Fruit fly (Drosophila melanogaster) whole organism, embryonic: ENCODE measurements around the gene CG17224.

ENCODE experiments used
- Atf3 ChIP-seq: fragments of 200-800 bp; sonication (Bioruptor generic); optimal IDR thresholded peaks from 3 replicates; lab custom pipeline; 2016; ENCODE audit warnings: missing biosample characterization, missing genetic modification characterization
- Awh ChIP-seq: fragments of 200-800 bp; sonication (Bioruptor generic); IDR thresholded peaks from 2 replicates; pipeline ENCODE4, ENCODE4 v1.3.6; 2022; ENCODE audit warnings: missing biosample characterization, missing genetic modification characterization
- BEAF-32 ChIP-seq: fragments of 200-800 bp; sonication (Bioruptor generic); optimal IDR thresholded peaks from 3 replicates; lab custom pipeline; 2017; ENCODE audit warnings: missing biosample characterization, missing genetic modification characterization, mild to moderate bottlenecking, moderate library complexity, missing genetic modification reagents
- CG10209 ChIP-seq: fragments of 200-800 bp; sonication (Bioruptor generic); optimal IDR thresholded peaks from 3 replicates; lab custom pipeline; 2017; ENCODE audit warnings: missing biosample characterization, mild to moderate bottlenecking, missing genetic modification characterization, missing genetic modification reagents
- CG10431 ChIP-seq: fragments of 200-800 bp; sonication (Bioruptor generic); optimal IDR thresholded peaks from 3 replicates; lab custom pipeline; 2018; ENCODE audit warnings: missing biosample characterization, mild to moderate bottlenecking, missing genetic modification characterization
- CG11398 ChIP-seq: fragments of 200-800 bp; sonication (Bioruptor generic); optimal IDR thresholded peaks from 2 replicates; lab custom pipeline; 2016; ENCODE audit warnings: missing biosample characterization, missing genetic modification characterization
- CG12071 ChIP-seq: fragments of 200-800 bp; sonication (Bioruptor generic); optimal IDR thresholded peaks from 3 replicates; lab custom pipeline; 2018; ENCODE audit warnings: missing biosample characterization, mild to moderate bottlenecking, missing genetic modification characterization
- CG15514 ChIP-seq: fragments of 200-800 bp; sonication (Bioruptor generic); optimal IDR thresholded peaks from 3 replicates; lab custom pipeline; 2017; ENCODE audit warnings: missing biosample characterization, missing genetic modification characterization, mild to moderate bottlenecking, moderate library complexity, missing genetic modification reagents
- CG17186 ChIP-seq: fragments of 200-800 bp; sonication (Bioruptor generic); optimal IDR thresholded peaks from 3 replicates; lab custom pipeline; 2017; ENCODE audit warnings: missing biosample characterization, missing genetic modification reagents, missing genetic modification characterization
- CG17359 ChIP-seq: fragments of 200-800 bp; sonication (Bioruptor generic); optimal IDR thresholded peaks from 3 replicates; lab custom pipeline; 2018; ENCODE audit warnings: missing biosample characterization, mild to moderate bottlenecking, missing genetic modification characterization, moderate library complexity
- CG18011 ChIP-seq: fragments of 200-800 bp; sonication (Bioruptor generic); optimal IDR thresholded peaks from 2 replicates; lab custom pipeline; 2017; ENCODE audit warnings: missing biosample characterization, missing genetic modification characterization, mild to moderate bottlenecking, moderate library complexity, missing genotype
- CG2202 ChIP-seq: fragments of 200-800 bp; sonication (Bioruptor generic); optimal IDR thresholded peaks from 2 replicates; lab custom pipeline; 2018; ENCODE audit warnings: missing biosample characterization, mild to moderate bottlenecking, missing genetic modification characterization
- CG3281 ChIP-seq: fragments of 200-800 bp; sonication (Bioruptor generic); optimal IDR thresholded peaks from 3 replicates; lab custom pipeline; 2017; ENCODE audit warnings: missing biosample characterization, mild to moderate bottlenecking, missing genetic modification characterization
- CG3995 ChIP-seq: fragments of 200-800 bp; sonication (Bioruptor generic); optimal IDR thresholded peaks from 3 replicates; lab custom pipeline; 2016; ENCODE audit warnings: missing biosample characterization, missing genetic modification characterization
- CG42726 ChIP-seq: fragments of 200-800 bp; sonication (Bioruptor generic); IDR thresholded peaks from 2 replicates; pipeline ENCODE4 v1.3.6; 2022; ENCODE audit warnings: missing biosample characterization, missing genetic modification characterization; ENCODE audit not compliant: partially characterized antibody
- CG4404 ChIP-seq: fragments of 200-800 bp; sonication (Bioruptor generic); IDR thresholded peaks from 2 replicates; pipeline ENCODE4 v1.3.6; 2022; ENCODE audit warnings: missing biosample characterization, missing genetic modification characterization
- CG6254 ChIP-seq: fragments of 200-800 bp; sonication (Bioruptor generic); optimal IDR thresholded peaks from 3 replicates; lab custom pipeline; 2017; ENCODE audit warnings: mild to moderate bottlenecking, missing biosample characterization, missing genetic modification reagents, missing genetic modification characterization
- CG6654 ChIP-seq: fragments of 200-800 bp; sonication (Bioruptor generic); optimal IDR thresholded peaks from 2 replicates; lab custom pipeline; 2017; ENCODE audit warnings: missing biosample characterization, mild to moderate bottlenecking, missing genetic modification characterization
- CG6689 ChIP-seq: fragments of 200-800 bp; sonication (Bioruptor generic); IDR thresholded peaks from 2 replicates; pipeline ENCODE4 v1.3.6; 2022; ENCODE audit warnings: missing biosample characterization, missing genetic modification characterization
- CG7271 ChIP-seq: fragments of 200-800 bp; sonication (Bioruptor generic); optimal IDR thresholded peaks from 2 replicates; lab custom pipeline; 2018; ENCODE audit warnings: missing biosample characterization, mild to moderate bottlenecking, missing genetic modification characterization, moderate library complexity
- CG9727 ChIP-seq: fragments of 200-800 bp; sonication (Bioruptor generic); optimal IDR thresholded peaks from 3 replicates; lab custom pipeline; 2017; ENCODE audit warnings: missing biosample characterization, mild to moderate bottlenecking, missing genetic modification characterization
- Chrac-16 ChIP-seq: fragments of 200-800 bp; sonication (Bioruptor generic); optimal IDR thresholded peaks from 3 replicates; lab custom pipeline; 2016; ENCODE audit warnings: missing biosample characterization, missing genetic modification characterization
- CrebB ChIP-seq: fragments of 200-800 bp; sonication (Bioruptor generic); optimal IDR thresholded peaks from 3 replicates; lab custom pipeline; 2018; ENCODE audit warnings: missing biosample characterization, mild to moderate bottlenecking, missing genetic modification characterization
- Deaf1 ChIP-seq: fragments of 200-800 bp; optimal IDR thresholded peaks from 3 replicates; lab custom pipeline; 2019; ENCODE audit warnings: missing biosample characterization, mild to moderate bottlenecking, missing genetic modification characterization, moderate library complexity
- Dref ChIP-seq: fragments of 200-800 bp; sonication (Bioruptor generic); IDR thresholded peaks from 2 replicates; pipeline ENCODE4 v1.3.6; 2022; ENCODE audit warnings: missing biosample characterization, missing genetic modification characterization
- Fer1 ChIP-seq: fragments of 200-800 bp; sonication (Bioruptor generic); optimal IDR thresholded peaks from 2 replicates; lab custom pipeline; 2017; ENCODE audit warnings: missing biosample characterization, mild to moderate bottlenecking, missing genetic modification characterization
- Fer2 ChIP-seq: fragments of 200-800 bp; sonication (Bioruptor generic); optimal IDR thresholded peaks from 2 replicates; lab custom pipeline; 2018; ENCODE audit warnings: missing biosample characterization, mild to moderate bottlenecking, missing genetic modification characterization, moderate library complexity
- HLH4C ChIP-seq: fragments of 200-800 bp; sonication (Bioruptor generic); IDR thresholded peaks from 3 replicates; pipeline ENCODE4 v1.3.6; 2022; ENCODE audit warnings: missing biosample characterization, missing genetic modification characterization; ENCODE audit not compliant: partially characterized antibody
- Mrtf ChIP-seq: fragments of 200-800 bp; sonication (Bioruptor generic); IDR thresholded peaks from 3 replicates; pipeline ENCODE4 v1.3.6; 2022; ENCODE audit warnings: missing biosample characterization, missing genetic modification characterization
- Neu2 ChIP-seq: fragments of 200-800 bp; sonication (Bioruptor generic); optimal IDR thresholded peaks from 3 replicates; lab custom pipeline; 2016; ENCODE audit warnings: missing biosample characterization, missing genetic modification characterization, borderline replicate concordance
- Six4 ChIP-seq: fragments of 200-800 bp; sonication (Bioruptor generic); optimal IDR thresholded peaks from 2 replicates; lab custom pipeline; 2016; ENCODE audit warnings: missing biosample characterization, missing genetic modification characterization
- Xrp1 ChIP-seq: fragments of 200-800 bp; sonication (Bioruptor generic); IDR thresholded peaks from 2 replicates; pipeline ENCODE4 v1.3.6; 2022; ENCODE audit warnings: missing biosample characterization, missing genetic modification characterization
- ash1 ChIP-seq: fragments of 200-800 bp; sonication (Bioruptor generic); optimal IDR thresholded peaks from 2 replicates; lab custom pipeline; 2018; ENCODE audit warnings: missing biosample characterization, mild to moderate bottlenecking, missing genetic modification characterization
- ato ChIP-seq: fragments of 200-800 bp; sonication (Bioruptor generic); IDR thresholded peaks from 2 replicates; pipeline ENCODE4 v1.3.6; 2022; ENCODE audit warnings: missing biosample characterization, missing genetic modification characterization; ENCODE audit not compliant: partially characterized antibody
- bowl ChIP-seq: fragments of 200-800 bp; sonication (Bioruptor generic); IDR thresholded peaks from 2 replicates; pipeline ENCODE4 v1.3.6; 2022; ENCODE audit warnings: missing biosample characterization, missing genetic modification characterization
- ftz-f1 ChIP-seq: fragments of 200-800 bp; sonication (Bioruptor generic); optimal IDR thresholded peaks from 2 replicates; lab custom pipeline; 2016; ENCODE audit warnings: missing biosample characterization, missing genetic modification characterization
- gfzf ChIP-seq: fragments of 200-800 bp; sonication (Bioruptor generic); optimal IDR thresholded peaks from 2 replicates; lab custom pipeline; 2016; ENCODE audit warnings: missing biosample characterization, mild to moderate bottlenecking, missing genetic modification characterization, moderate library complexity
- her ChIP-seq: fragments of 200-800 bp; sonication (Bioruptor generic); optimal IDR thresholded peaks from 2 replicates; lab custom pipeline; 2016; ENCODE audit warnings: missing biosample characterization, missing genetic modification characterization
- ind ChIP-seq: fragments of 200-800 bp; sonication (Bioruptor generic); optimal IDR thresholded peaks from 3 replicates; lab custom pipeline; 2016; ENCODE audit warnings: missing biosample characterization, missing genetic modification characterization
- inv ChIP-seq: fragments of 200-800 bp; sonication (Bioruptor generic); IDR thresholded peaks from 2 replicates; pipeline ENCODE4 v1.3.6; 2022; ENCODE audit warnings: missing biosample characterization, missing genetic modification characterization; ENCODE audit not compliant: partially characterized antibody
- jing ChIP-seq: fragments of 200-800 bp; sonication (Bioruptor generic); optimal IDR thresholded peaks from 2 replicates; lab custom pipeline; 2018; ENCODE audit warnings: missing biosample characterization, mild to moderate bottlenecking, missing genetic modification characterization
- lbe ChIP-seq: fragments of 200-800 bp; sonication (Bioruptor generic); optimal IDR thresholded peaks from 2 replicates; lab custom pipeline; 2016; ENCODE audit warnings: missing biosample characterization, mild to moderate bottlenecking, missing genetic modification characterization
- luna ChIP-seq: fragments of 200-800 bp; sonication (Bioruptor generic); optimal IDR thresholded peaks from 2 replicates; lab custom pipeline; 2016; ENCODE audit warnings: missing biosample characterization, missing genetic modification characterization
- p53 ChIP-seq: fragments of 200-800 bp; sonication (Bioruptor generic); optimal IDR thresholded peaks from 2 replicates; lab custom pipeline; 2016; ENCODE audit warnings: missing biosample characterization, missing genetic modification characterization
- pho ChIP-seq: fragments of 200-800 bp; sonication (Bioruptor generic); optimal IDR thresholded peaks from 2 replicates; lab custom pipeline; 2016; ENCODE audit warnings: missing biosample characterization, missing genetic modification characterization
- pzg ChIP-seq: fragments of 200-800 bp; sonication (Bioruptor generic); optimal IDR thresholded peaks from 3 replicates; lab custom pipeline; 2018; ENCODE audit warnings: missing biosample characterization, mild to moderate bottlenecking, missing genetic modification characterization, moderate library complexity
- sd ChIP-seq: fragments of 200-800 bp; sonication (Bioruptor generic); optimal IDR thresholded peaks from 3 replicates; lab custom pipeline; 2018; ENCODE audit warnings: missing biosample characterization, mild to moderate bottlenecking, missing genetic modification characterization, moderate library complexity
- sim ChIP-seq: fragments of 200-800 bp; sonication (Bioruptor generic); IDR thresholded peaks from 2 replicates; pipeline ENCODE4 v1.3.6; 2022; ENCODE audit warnings: missing biosample characterization, missing genetic modification characterization
- vfl ChIP-seq: fragments of 200-800 bp; sonication (Bioruptor generic); optimal IDR thresholded peaks from 2 replicates; lab custom pipeline; 2016; ENCODE audit warnings: missing biosample characterization, missing genetic modification characterization
- vnd ChIP-seq: fragments of 200-800 bp; sonication (Bioruptor generic); IDR thresholded peaks from 3 replicates; pipeline ENCODE4 v1.3.6; 2022; ENCODE audit warnings: missing biosample characterization, missing genetic modification characterization; ENCODE audit not compliant: partially characterized antibody

CG17224 gene

DNA sequence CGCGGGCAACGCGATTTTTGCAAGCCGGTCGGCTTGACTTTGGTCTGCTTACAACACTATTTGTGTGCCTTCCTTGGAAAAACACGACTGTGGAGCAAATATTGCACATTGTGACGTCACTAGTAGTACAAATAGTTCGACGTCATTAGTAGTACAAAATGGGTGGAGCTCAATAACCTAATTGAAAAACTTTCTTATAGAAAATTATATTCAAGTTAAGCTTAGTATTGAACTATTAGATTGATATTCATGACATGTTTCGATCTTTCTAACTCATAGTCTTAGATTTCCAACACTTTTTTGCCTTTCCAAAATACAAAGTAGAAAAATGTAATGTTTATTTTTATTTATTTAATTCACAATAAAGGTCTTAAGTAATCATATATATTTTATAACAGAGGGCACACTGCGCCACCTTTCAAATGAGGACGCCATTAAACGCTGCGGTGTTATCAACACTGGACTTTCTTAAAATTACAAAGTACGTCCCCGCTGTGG, 45.6 kb downstream of the CG17224 start, which contains the start of the genes Rrp1 and gammaTub23C (continued):
- peak; percentile 77 for TF ChIP-seq pho (GFP tag; lab: Kevin White, UChicago)
- TF ChIP-seq CrebB (tag; lab: Kevin White, UChicago), result peak; percentile 38
- peak; percentile 87 for TF ChIP-seq CG4404 (GFP tag; lab: Robert Waterston, UW)
- no peak for TF ChIP-seq Neu2 (GFP tag; lab: Kevin White, UChicago)
- TF ChIP-seq CG10209 (GFP tag; lab: Kevin White, UChicago), result peak; percentile 93
- TF ChIP-seq CG18011, result peak; percentile 70
- peak; percentile 72 for TF ChIP-seq CG15514 (GFP tag; lab: Kevin White, UChicago)
- peak; percentile 45; the same call in 1 of the 2 replicates for TF ChIP-seq Dref
- no peak for TF ChIP-seq inv (GFP tag; lab: Robert Waterston, UW)
- TF ChIP-seq Mrtf (GFP tag; lab: Robert Waterston, UW), result peak; percentile 70; the same call in 2 of the 3 replicates
- no peak for TF ChIP-seq Deaf1
- no peak for TF ChIP-seq luna
- TF ChIP-seq sd (tag; lab: Kevin White, UChicago), result no peak
- peak; percentile 87 for TF ChIP-seq Six4 (GFP tag; lab: Kevin White, UChicago)
- peak; percentile 80 for TF ChIP-seq CG2202
- TF ChIP-seq CG6654 (GFP tag; lab: Kevin White, UChicago), result peak; percentile 80
- peak; percentile 64 for TF ChIP-seq CG17186 (GFP tag; lab: Kevin White, UChicago)
- peak; percentile 69 for TF ChIP-seq CG12071 (GFP tag; lab: Kevin White, UChicago)
- peak; percentile 10 for TF ChIP-seq gfzf (GFP tag; lab: Kevin White, UChicago)
- TF ChIP-seq Xrp1, result peak; percentile 88
- TF ChIP-seq pzg, result peak; percentile 35
- peak; percentile 100 for TF ChIP-seq CG6689 (GFP tag; lab: Robert Waterston, UW)
- peak; percentile 80 for TF ChIP-seq vfl
- peak; percentile 90 for TF ChIP-seq Fer1 (GFP tag; lab: Kevin White, UChicago)
- no peak for TF ChIP-seq ash1
- peak; percentile 77 for TF ChIP-seq CG6254 (GFP tag; lab: Kevin White, UChicago)
- peak; percentile 35 for TF ChIP-seq CG7271 (tag; lab: Kevin White, UChicago)
- TF ChIP-seq ato, result no peak
- peak; percentile 85 for TF ChIP-seq Atf3 (GFP tag; lab: Kevin White, UChicago)
- TF ChIP-seq bowl (GFP tag; lab: Robert Waterston, UW), result no peak
- TF ChIP-seq sim, result no peak
- TF ChIP-seq CG9727, result peak; percentile 95
- peak; percentile 63 for TF ChIP-seq jing (GFP tag; lab: Kevin White, UChicago)
- TF ChIP-seq CG42726 (GFP tag; lab: Robert Waterston, UW), result no peak
- TF ChIP-seq CG11398, result no peak
- TF ChIP-seq BEAF-32 (GFP tag; lab: Kevin White, UChicago), result peak; percentile 62
- TF ChIP-seq her (GFP tag; lab: Kevin White, UChicago), result peak; percentile 14
- peak; percentile 93 for TF ChIP-seq ind (GFP tag; lab: Kevin White, UChicago)
- TF ChIP-seq ftz-f1 (GFP tag; lab: Kevin White, UChicago), result peak; percentile 40
- TF ChIP-seq Chrac-16 (GFP tag; lab: Kevin White, UChicago), result peak; percentile 92
- no peak for TF ChIP-seq p53 (GFP tag; lab: Kevin White, UChicago)
- TF ChIP-seq CG10431, result peak; percentile 80
- TF ChIP-seq Fer2 (tag; lab: Kevin White, UChicago), result peak; percentile 80
- peak; percentile 75 for TF ChIP-seq lbe
- TF ChIP-seq vnd (GFP tag; lab: Robert Waterston, UW), result no peak
- peak; percentile 84 for TF ChIP-seq CG17359 (tag; lab: Kevin White, UChicago)
- no peak for TF ChIP-seq Awh (GFP tag; lab: Robert Waterston, UW)
- TF ChIP-seq HLH4C, result no peak
- TF ChIP-seq CG3995, result peak; percentile 67
- peak; percentile 93 for TF ChIP-seq CG3281
